Worm (Caenorhabditis elegans) whole organism, young adult: Measurements from ENCODE around the gene irld-30.

ENCODE experiments used
- B0019.2 ChIP-seq: fragments of 200-800 bp; sonication (Bioruptor generic); conservative IDR thresholded peaks from 2 replicates; pipeline ENCODE4 v1.3.6; 2022; ENCODE audit warnings: missing genetic modification reagents, missing genetic modification characterization, missing compliant biosample characterization
- B0035.1 ChIP-seq: sonication (generic microtip); optimal IDR thresholded peaks from 2 replicates; lab custom pipeline; 2016; ENCODE audit warnings: missing genetic modification characterization, mild to moderate bottlenecking, missing compliant biosample characterization, missing genotype, missing genetic modification reagents
- F49E8.2 ChIP-seq: sonication (generic microtip); optimal IDR thresholded peaks from 3 replicates; lab custom pipeline; 2017; ENCODE audit warnings: missing genetic modification characterization, mild to moderate bottlenecking, missing compliant biosample characterization, antibody characterized with exemption, moderate library complexity; ENCODE audit not compliant: insufficient read depth
- F55B11.4 ChIP-seq: sonication (generic microtip); optimal IDR thresholded peaks from 2 replicates; lab custom pipeline; 2016; ENCODE audit warnings: missing compliant biosample characterization, missing genetic modification characterization, borderline replicate concordance; ENCODE audit not compliant: insufficient read depth
- F57A8.1 ChIP-seq: fragments of 200-800 bp; sonication (Bioruptor generic); optimal IDR thresholded peaks from 2 replicates; lab custom pipeline; 2018; ENCODE audit warnings: mild to moderate bottlenecking, missing genetic modification characterization, moderate library complexity, missing compliant biosample characterization
- F57C9.4 ChIP-seq: sonication (generic microtip); optimal IDR thresholded peaks from 2 replicates; lab custom pipeline; 2017; ENCODE audit warnings: mild to moderate bottlenecking, missing genetic modification characterization, missing compliant biosample characterization
- K12H6.12 ChIP-seq: fragments of 200-800 bp; sonication (Bioruptor generic); optimal IDR thresholded peaks from 2 replicates; lab custom pipeline; 2018; ENCODE audit warnings: mild to moderate bottlenecking, missing genetic modification characterization, missing compliant biosample characterization
- Y53F4B.3 ChIP-seq: fragments of 200-800 bp; sonication (Bioruptor generic); IDR thresholded peaks from 2 replicates; pipeline ENCODE4 v1.3.6; 2022; ENCODE audit warnings: missing genetic modification reagents, missing genetic modification characterization, missing compliant biosample characterization
- Y79H2A.3 ChIP-seq: fragments of 200-800 bp; sonication (Bioruptor generic); conservative IDR thresholded peaks from 2 replicates; pipeline ENCODE4 v1.3.6; 2022; ENCODE audit warnings: missing genetic modification reagents, missing genetic modification characterization, missing compliant biosample characterization
- Y95B8A.8 ChIP-seq: fragments of 200-800 bp; sonication (Bioruptor generic); IDR thresholded peaks from 2 replicates; pipeline ENCODE4 v1.3.6; 2022; ENCODE audit warnings: missing genetic modification reagents, missing genetic modification characterization, missing compliant biosample characterization
- ama-1 ChIP-seq, 3 experiments: fragments of 150-350 bp in 1 of 3; sonication (generic microtip) in 2 of 3; optimal IDR thresholded peaks; 2 replicates each; lab custom pipeline; 2014 to 2018; ENCODE audit warnings: missing biosample characterization in 2 of 3, missing genetic modification characterization in 2 of 3, missing genetic modification reagents in 2 of 3
- atf-7 ChIP-seq: sonication (generic microtip); optimal IDR thresholded peaks from 2 replicates; lab custom pipeline; 2017; ENCODE audit warnings: mild to moderate bottlenecking, missing genetic modification characterization, missing compliant biosample characterization
- athp-1 ChIP-seq: sonication (generic microtip); optimal IDR thresholded peaks from 2 replicates; lab custom pipeline; 2017; ENCODE audit warnings: mild to moderate bottlenecking, missing genetic modification characterization, missing compliant biosample characterization
- ceh-58 ChIP-seq: fragments of 200-800 bp; sonication (Bioruptor generic); IDR thresholded peaks from 2 replicates; pipeline ENCODE4 v1.3.6; 2022; ENCODE audit warnings: missing genetic modification characterization, missing compliant biosample characterization
- dox-1 ChIP-seq: fragments of 200-800 bp; sonication (Bioruptor generic); IDR thresholded peaks from 2 replicates; pipeline ENCODE4 v1.3.6; 2022; ENCODE audit warnings: missing genetic modification reagents, missing genetic modification characterization, missing compliant biosample characterization
- dpl-1 ChIP-seq: fragments of 150-350 bp; optimal IDR thresholded peaks from 2 replicates; lab custom pipeline; 2014; ENCODE audit warnings: missing biosample characterization, missing genetic modification reagents, missing genetic modification characterization
- efl-1 ChIP-seq: fragments of 150-350 bp; optimal IDR thresholded peaks from 2 replicates; lab custom pipeline; 2014; ENCODE audit warnings: missing biosample characterization, missing genetic modification reagents, missing genetic modification characterization
- ets-4 ChIP-seq: fragments of 200-800 bp; sonication (Bioruptor generic); optimal IDR thresholded peaks from 2 replicates; lab custom pipeline; 2018; ENCODE audit warnings: mild to moderate bottlenecking, missing genetic modification characterization, missing compliant biosample characterization
- fkh-3 ChIP-seq: sonication (generic microtip); optimal IDR thresholded peaks from 2 replicates; lab custom pipeline; 2016; ENCODE audit warnings: mild to moderate bottlenecking, missing genetic modification characterization, missing compliant biosample characterization
- him-1 ChIP-seq: sonication (generic microtip); optimal IDR thresholded peaks from 2 replicates; lab custom pipeline; 2016; ENCODE audit warnings: missing genotype, missing genetic modification reagents, missing genetic modification characterization, missing compliant biosample characterization
- hmg-20 ChIP-seq: fragments of 200-800 bp; sonication (Bioruptor generic); IDR thresholded peaks from 2 replicates; pipeline ENCODE4 v1.3.6; 2022; ENCODE audit warnings: missing genetic modification reagents, missing genetic modification characterization, missing compliant biosample characterization
- lag-1 ChIP-seq: fragments of 200-800 bp; sonication (Bioruptor generic); IDR thresholded peaks from 2 replicates; pipeline ENCODE4 v1.3.6; 2022; ENCODE audit warnings: missing genetic modification reagents, missing genetic modification characterization, missing compliant biosample characterization
- let-526 ChIP-seq: fragments of 200-800 bp; sonication (Bioruptor generic); IDR thresholded peaks from 2 replicates; pipeline ENCODE4 v1.3.6; 2022; ENCODE audit warnings: missing genetic modification reagents, missing genetic modification characterization, missing compliant biosample characterization
- let-607 ChIP-seq, 2 experiments: fragments of 200-800 bp in 1 of 2; sonication (Bioruptor generic) in 1 of 2; sonication (generic microtip) in 1 of 2; optimal IDR thresholded peaks; 2 replicates each; lab custom pipeline; 2016 to 2018; ENCODE audit warnings: mild to moderate bottlenecking in 2 of 2, missing compliant biosample characterization in 2 of 2, missing genetic modification characterization in 2 of 2, moderate library complexity in 2 of 2, missing genotype in 1 of 2
- lin-26 ChIP-seq: fragments of 200-800 bp; sonication (Bioruptor generic); IDR thresholded peaks from 2 replicates; pipeline ENCODE4 v1.3.6; 2022; ENCODE audit warnings: missing genetic modification reagents, missing genetic modification characterization, missing compliant biosample characterization
- lin-35 ChIP-seq, 3 experiments: fragments of 150-350 bp in 2 of 3; sonication (generic microtip) in 1 of 3; optimal IDR thresholded peaks; 2 replicates each; lab custom pipeline; 2014 to 2018; ENCODE audit warnings: missing biosample characterization in 3 of 3, missing genetic modification characterization in 3 of 3, missing genetic modification reagents in 3 of 3
- lin-40 ChIP-seq: sonication (generic microtip); optimal IDR thresholded peaks from 2 replicates; lab custom pipeline; 2016; ENCODE audit warnings: missing genetic modification characterization, mild to moderate bottlenecking, missing compliant biosample characterization, missing genotype, missing genetic modification reagents
- madf-3 ChIP-seq: fragments of 200-800 bp; sonication (Bioruptor generic); IDR thresholded peaks from 2 replicates; pipeline ENCODE4 v1.3.6; 2022; ENCODE audit warnings: missing genetic modification reagents, missing genetic modification characterization, missing compliant biosample characterization
- mes-4 ChIP-seq: sonication (generic microtip); optimal IDR thresholded peaks from 2 replicates; lab custom pipeline; 2016; ENCODE audit warnings: missing genotype, missing genetic modification characterization, missing compliant biosample characterization
- nfya-1 ChIP-seq: sonication (generic microtip); optimal IDR thresholded peaks from 2 replicates; lab custom pipeline; 2017; ENCODE audit warnings: antibody characterized with exemption, missing compliant biosample characterization, missing genetic modification characterization, borderline replicate concordance; ENCODE audit not compliant: insufficient read depth
- nfyb-1 ChIP-seq: fragments of 200-800 bp; sonication (Bioruptor generic); IDR thresholded peaks from 2 replicates; pipeline ENCODE4 v1.3.6; 2022; ENCODE audit warnings: missing genetic modification reagents, missing genetic modification characterization, missing compliant biosample characterization
- nhr-80 ChIP-seq: sonication (generic microtip); optimal IDR thresholded peaks from 2 replicates; lab custom pipeline; 2016; ENCODE audit warnings: missing genetic modification characterization, missing compliant biosample characterization
- nhr-90 ChIP-seq: sonication (generic microtip); optimal IDR thresholded peaks from 2 replicates; lab custom pipeline; 2016; ENCODE audit warnings: missing genotype, mild to moderate bottlenecking, missing genetic modification characterization, missing compliant biosample characterization
- pha-4 ChIP-seq: fragments of 150-350 bp; sonication (generic microtip); optimal IDR thresholded peaks from 2 replicates; lab custom pipeline; 2014; ENCODE audit warnings: missing biosample characterization, missing genetic modification reagents, missing genetic modification characterization
- rcor-1 ChIP-seq: fragments of 200-800 bp; sonication (Bioruptor generic); IDR thresholded peaks from 2 replicates; pipeline ENCODE4 v1.3.6; 2022; ENCODE audit warnings: missing genetic modification reagents, missing genetic modification characterization, missing compliant biosample characterization
- snpc-1.3 ChIP-seq: sonication (generic microtip); optimal IDR thresholded peaks from 2 replicates; lab custom pipeline; 2017; ENCODE audit warnings: missing genetic modification characterization, mild to moderate bottlenecking, missing compliant biosample characterization, antibody characterized with exemption, moderate library complexity, missing genotype, missing genetic modification reagents; ENCODE audit not compliant: insufficient read depth
- somi-1 ChIP-seq: fragments of 200-800 bp; sonication (Bioruptor generic); optimal IDR thresholded peaks from 2 replicates; lab custom pipeline; 2018; ENCODE audit warnings: mild to moderate bottlenecking, missing genetic modification characterization, missing compliant biosample characterization
- ztf-22 ChIP-seq: fragments of 200-800 bp; sonication (Bioruptor generic); optimal IDR thresholded peaks from 2 replicates; lab custom pipeline; 2018; ENCODE audit warnings: mild to moderate bottlenecking, missing genetic modification characterization, moderate library complexity, missing compliant biosample characterization
- ztf-25 ChIP-seq: fragments of 200-800 bp; sonication (Bioruptor generic); IDR thresholded peaks from 2 replicates; pipeline ENCODE4 v1.3.6; 2022; ENCODE audit warnings: missing genetic modification reagents, missing genetic modification characterization, missing compliant biosample characterization

Gene irld-30

ce11 chrV:2308246-2308645, 32.9 kb downstream of the irld-30 start (continued):
- no peak for TF ChIP-seq fkh-3 (tag; lab: Kevin White, UChicago)
- TF ChIP-seq dpl-1 = no peak
- TF ChIP-seq hmg-20 (GFP tag; lab: Robert Waterston, UW) = no peak
- no peak for TF ChIP-seq K12H6.12 (tag; lab: Kevin White, UChicago)
- TF ChIP-seq ets-4 = peak; percentile 41
- TF ChIP-seq lin-26 (GFP tag; lab: Robert Waterston, UW) = no peak
- TF ChIP-seq him-1 (tag; lab: Kevin White, UChicago) = no peak
- no peak for TF ChIP-seq mes-4 (tag; lab: Kevin White, UChicago)
- no peak for TF ChIP-seq ztf-25 (GFP tag; lab: Robert Waterston, UW)
- no peak for TF ChIP-seq rcor-1
- TF ChIP-seq ama-1 (optimal IDR thresholded peaks at IDR 0.05; lab: Kevin White, UChicago) = no peak
- TF ChIP-seq ama-1 (GFP tag; optimal IDR thresholded peaks at IDR 0.05; lab: Kevin White, UChicago) = no peak
- TF ChIP-seq dox-1 (GFP tag; lab: Robert Waterston, UW) = peak; percentile 73
- no peak for TF ChIP-seq F57C9.4 (tag; lab: Kevin White, UChicago)
- TF ChIP-seq atf-7 (tag; lab: Kevin White, UChicago) = peak; percentile 82
- no peak for TF ChIP-seq F49E8.2 (tag; lab: Kevin White, UChicago)
- TF ChIP-seq nhr-90 (tag; lab: Kevin White, UChicago) = peak; percentile 57
- peak; percentile 65 for TF ChIP-seq ztf-22 (GFP tag; lab: Kevin White, UChicago)
- no peak for TF ChIP-seq pha-4 (tag; lab: Kevin White, UChicago)
- no peak for TF ChIP-seq lag-1
- TF ChIP-seq lin-35 (GFP tag; optimal IDR thresholded peaks at IDR 0.05; lab: Kevin White, UChicago) = no peak
- peak; percentile 72 for TF ChIP-seq nfyb-1 (GFP tag; lab: Robert Waterston, UW)
- TF ChIP-seq B0019.2 (GFP tag; lab: Robert Waterston, UW) = no peak
- no peak for TF ChIP-seq madf-3 (GFP tag; lab: Robert Waterston, UW)
- TF ChIP-seq Y53F4B.3 (GFP tag; lab: Robert Waterston, UW) = no peak
- no peak for TF ChIP-seq lin-40
- no peak for TF ChIP-seq let-526 (GFP tag; lab: Robert Waterston, UW)
- no peak for TF ChIP-seq Y95B8A.8
- TF ChIP-seq Y79H2A.3 (GFP tag; lab: Robert Waterston, UW) = no peak
- TF ChIP-seq efl-1 = no peak
- TF ChIP-seq F55B11.4 (tag; lab: Kevin White, UChicago) = no peak
- no peak for TF ChIP-seq nfya-1 (tag; lab: Kevin White, UChicago)
- no peak for TF ChIP-seq athp-1 (tag; lab: Kevin White, UChicago)
- TF ChIP-seq snpc-1.3 (tag; lab: Kevin White, UChicago) = no peak
- no peak for TF ChIP-seq somi-1 (GFP tag; lab: Kevin White, UChicago)
- no peak for TF ChIP-seq ceh-58
- peak; percentile 70 to 82 for TF ChIP-seq let-607 (tag; optimal IDR thresholded peaks at IDR 0.05; lab: Kevin White, UChicago)
- TF ChIP-seq nhr-80 (tag; lab: Kevin White, UChicago) = peak; percentile 99

- no peak for TF ChIP-seq F57A8.1 (GFP tag; lab: Kevin White, UChicago)
- no peak for TF ChIP-seq let-607 (tag; optimal IDR thresholded peaks at IDR 0.05; lab: Kevin White, UChicago)
- no peak for TF ChIP-seq B0035.1 (tag; lab: Kevin White, UChicago)
- no peak for TF ChIP-seq nhr-90 (tag; lab: Kevin White, UChicago)
These were observed 34.8 kb downstream of the irld-30 start for ce11 chrV:2306383-2306782.
